Worm (Caenorhabditis elegans): ENCODE results near the gene C44C10.11.
A peak's percentile ranks its signal among the peaks of the same experiment; 100 is the strongest.

Gene C44C10.11

DNA sequence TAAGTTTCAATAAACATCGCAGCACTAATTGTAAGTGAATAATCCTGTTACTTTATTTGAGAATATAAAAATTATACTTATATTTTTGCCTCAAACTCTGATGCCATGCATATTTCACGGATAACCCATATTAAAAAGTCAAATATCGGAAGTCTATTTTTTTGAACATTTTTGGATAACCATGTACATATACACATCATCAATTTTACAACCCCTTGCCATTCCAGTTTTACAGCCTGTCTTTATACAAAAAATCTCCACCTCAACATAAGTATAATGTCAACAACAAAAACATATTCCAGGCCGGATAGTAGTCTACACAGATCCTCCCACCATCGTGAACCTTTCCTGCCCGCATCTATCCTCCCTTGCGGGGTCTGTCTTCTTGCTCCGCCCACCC is 25.9 kb downstream of the C44C10.11 start, which contains the start of gene hnd-1:
Gene hnd-1, plus strand, starts transcription at position 301 of the 400 bp plus-strand sequence.
- no peak for TF ChIP-seq ZK546.5 (tag; optimal IDR thresholded peaks at IDR 0.05)

- TF ChIP-seq tra-1 (GFP tag; IDR thresholded peaks at IDR 0.05) (0 out of 2 replicates have a peak, but pooled peaks have one; percentile 42), aha-1 (tag) (peak; percentile 95), madf-9 (GFP tag; conservative IDR thresholded peaks at IDR 0.05) (no peak), dpl-1 (GFP tag; optimal IDR thresholded peaks at IDR 0.05) (no peak), lin-38 (GFP tag; IDR thresholded peaks at IDR 0.05) (no peak), arid-1 (GFP tag; conservative IDR thresholded peaks at IDR 0.05) (no peak), nhr-42 (GFP tag; IDR thresholded peaks at IDR 0.05) (no peak), daf-12 (tag; optimal IDR thresholded peaks at IDR 0.05) (no peak), lin-39 (tag; optimal IDR thresholded peaks at IDR 0.05) (no peak), unc-130 (GFP tag; optimal IDR thresholded peaks at IDR 0.05) (no peak), tag-97 (GFP tag; IDR thresholded peaks at IDR 0.05) (no peak), F49E8.2 (tag; optimal IDR thresholded peaks at IDR 0.05; ENCODE audit: borderline replicate concordance) (no peak), nhr-77 (tag; optimal IDR thresholded peaks at IDR 0.05) (peak; percentile 13), ztf-11 (tag; optimal IDR thresholded peaks at IDR 0.05) (no peak), madf-5 (GFP tag; IDR thresholded peaks at IDR 0.05) (no peak), Y5F2A.4 (GFP tag; optimal IDR thresholded peaks at IDR 0.05) (no peak), spr-1 (tag; optimal IDR thresholded peaks at IDR 0.05) (no peak), hlh-11 (tag; optimal IDR thresholded peaks at IDR 0.05) (peak; percentile 85), lin-13 (GFP tag; optimal IDR thresholded peaks at IDR 0.05) (no peak), zip-11 (GFP tag; IDR thresholded peaks at IDR 0.05) (no peak), zfp-3 (GFP tag; conservative IDR thresholded peaks at IDR 0.05) (no peak), ZK546.5 (tag; optimal IDR thresholded peaks at IDR 0.05) (no peak), saeg-2 (GFP tag; IDR thresholded peaks at IDR 0.05) (no peak), Y105C5A.15 (GFP tag; IDR thresholded peaks at IDR 0.05) (no peak), dmd-9 (GFP tag; IDR thresholded peaks at IDR 0.05) (no peak), hif-1 (tag; optimal IDR thresholded peaks at IDR 0.05) (peak in 1 of 2 experiments; percentile 32), ceh-28 (tag; optimal IDR thresholded peaks at IDR 0.05) (no peak), ZK337.2 (GFP tag; IDR thresholded peaks at IDR 0.05) (no peak), rbr-2 (tag; optimal IDR thresholded peaks at IDR 0.05) (no peak), lin-29 (GFP tag; IDR thresholded peaks at IDR 0.05) (no peak), daf-19 (GFP tag; conservative IDR thresholded peaks at IDR 0.05) (no peak), ceh-62 (tag; optimal IDR thresholded peaks at IDR 0.05) (no peak), skn-1 (tag; optimal IDR thresholded peaks at IDR 0.05) (no peak), ceh-32 (tag; optimal IDR thresholded peaks at IDR 0.05; ENCODE audit: poor library complexity) (no peak), vab-7 (GFP tag; IDR thresholded peaks at IDR 0.05) (no peak), nhr-25 (tag; optimal IDR thresholded peaks at IDR 0.05; ENCODE audit: borderline replicate concordance, insufficient read depth) (no peak), hlh-30 (tag; optimal IDR thresholded peaks at IDR 0.05; ENCODE audit: insufficient read depth) (peak; percentile 65), fos-1 (tag; optimal IDR thresholded peaks at IDR 0.05) (no peak), php-3 (GFP tag; IDR thresholded peaks at IDR 0.05) (no peak), mdt-29 (GFP tag; IDR thresholded peaks at IDR 0.05) (no peak), ceh-82 (tag; optimal IDR thresholded peaks at IDR 0.05) (no peak), mes-2 (tag; optimal IDR thresholded peaks at IDR 0.05; ENCODE audit: poor library complexity, severe bottlenecking) (no peak), spr-3 (GFP tag; optimal IDR thresholded peaks at IDR 0.05) (no peak), lir-3 (tag; optimal IDR thresholded peaks at IDR 0.05) (no peak), lin-1 (GFP tag; IDR thresholded peaks at IDR 0.05) (no peak), nhr-76 (tag; optimal IDR thresholded peaks at IDR 0.05) (no peak), ceh-44 (GFP tag; IDR thresholded peaks at IDR 0.05) (no peak), dmd-6 (GFP tag; IDR thresholded peaks at IDR 0.05) (peak; percentile 88), hmg-1.1 (GFP tag; IDR thresholded peaks at IDR 0.05) (no peak)
Observed at ce11 chrX:11680851-11681250, 29.3 kb downstream of the C44C10.11 start, which contains the start of gene T04F8.7. TSS of gene T04F8.7 (minus strand) at chrX:11680980.
